Fruit fly (Drosophila melanogaster): ENCODE data around the gene CG3106.

Gene CG3106

dm6 chrX:9646022-9646421, 16.7 kb downstream of the CG3106 start (continued):
- peak; percentile 95 for TF ChIP-seq CG18476 (GFP tag; optimal IDR thresholded peaks at IDR 0.05)
- TF ChIP-seq HHEX (GFP tag; optimal IDR thresholded peaks at IDR 0.05), result peak; percentile 97
- peak; percentile 96 for TF ChIP-seq CG1529 (GFP tag; optimal IDR thresholded peaks at IDR 0.05)
- no peak for TF ChIP-seq fru (optimal IDR thresholded peaks at IDR 0.05)
- peak; percentile 95 for TF ChIP-seq CG3847 (GFP tag; IDR thresholded peaks at IDR 0.05)
- peak; percentile 21 for TF ChIP-seq gfzf (GFP tag; optimal IDR thresholded peaks at IDR 0.05)
- peak; percentile 94 for TF ChIP-seq nerfin-1 (tag; optimal IDR thresholded peaks at IDR 0.05)
- TF ChIP-seq Hmx (GFP tag; optimal IDR thresholded peaks at IDR 0.05), result peak; percentile 80
- peak; percentile 99 for TF ChIP-seq ken (GFP tag; IDR thresholded peaks at IDR 0.05)
- no peak for TF ChIP-seq zen2 (GFP tag; IDR thresholded peaks at IDR 0.05; ENCODE audit: partially characterized antibody)
- TF ChIP-seq CG12219 (GFP tag; optimal IDR thresholded peaks at IDR 0.05), result peak; percentile 96
- peak; percentile 91 for TF ChIP-seq CG33557 (GFP tag; optimal IDR thresholded peaks at IDR 0.05)
- TF ChIP-seq CG4424 (GFP tag; optimal IDR thresholded peaks at IDR 0.05), result peak; percentile 98
- TF ChIP-seq CG11696 (GFP tag; IDR thresholded peaks at IDR 0.05), result peak; percentile 86
- peak; percentile 98 for TF ChIP-seq CG12659 (GFP tag; optimal IDR thresholded peaks at IDR 0.05)
- peak; percentile 91 for TF ChIP-seq CG4328 (GFP tag; optimal IDR thresholded peaks at IDR 0.05)
- peak; percentile 92 for TF ChIP-seq Spps (tag; optimal IDR thresholded peaks at IDR 0.05)
- TF ChIP-seq grau (tag; optimal IDR thresholded peaks at IDR 0.05), result peak; percentile 94
- TF ChIP-seq br (optimal IDR thresholded peaks at IDR 0.05), result no peak
- peak; percentile 97 for TF ChIP-seq CG32772 (GFP tag; IDR thresholded peaks at IDR 0.05)
- peak; percentile 95 for TF ChIP-seq CG4854 (GFP tag; optimal IDR thresholded peaks at IDR 0.05)
- TF ChIP-seq pb (GFP tag; optimal IDR thresholded peaks at IDR 0.05), result peak; percentile 98
- TF ChIP-seq CG11093 (GFP tag; IDR thresholded peaks at IDR 0.05), result peak; percentile 95
- TF ChIP-seq phol (tag; optimal IDR thresholded peaks at IDR 0.05), result peak; percentile 94
- TF ChIP-seq gcm (GFP tag; optimal IDR thresholded peaks at IDR 0.05), result peak; percentile 97
- TF ChIP-seq CG12744 (GFP tag; optimal IDR thresholded peaks at IDR 0.05), result peak; percentile 94
- peak; percentile 93 for TF ChIP-seq CG7987 (GFP tag; optimal IDR thresholded peaks at IDR 0.05)
- peak; percentile 97 for TF ChIP-seq CG8089 (GFP tag; optimal IDR thresholded peaks at IDR 0.05)
- TF ChIP-seq CG9727 (GFP tag; optimal IDR thresholded peaks at IDR 0.05), result peak; percentile 95
- TF ChIP-seq disco-r (GFP tag; optimal IDR thresholded peaks at IDR 0.05), result peak; percentile 93
- TF ChIP-seq bcd (GFP tag; optimal IDR thresholded peaks at IDR 0.05), result peak; percentile 96
- TF ChIP-seq CG2875 (GFP tag; optimal IDR thresholded peaks at IDR 0.05), result peak; percentile 96
- TF ChIP-seq sna (GFP tag; IDR thresholded peaks at IDR 0.05; ENCODE audit: partially characterized antibody), result no peak
- TF ChIP-seq gem (tag; optimal IDR thresholded peaks at IDR 0.05), result peak; percentile 97
- peak; percentile 92 for TF ChIP-seq CG13775 (GFP tag; optimal IDR thresholded peaks at IDR 0.05)
- peak; percentile 91 for TF ChIP-seq Vsx1 (GFP tag; optimal IDR thresholded peaks at IDR 0.05)
- TF ChIP-seq CG11560 (tag; IDR thresholded peaks at IDR 0.05), result peak; percentile 86
- peak; percentile 98 for TF ChIP-seq CG17328 (GFP tag; IDR thresholded peaks at IDR 0.05)
- peak; percentile 90 for TF ChIP-seq CG3838 (GFP tag; optimal IDR thresholded peaks at IDR 0.05)
- peak; percentile 98 for TF ChIP-seq Six4 (GFP tag; optimal IDR thresholded peaks at IDR 0.05)
- peak; percentile 98 for TF ChIP-seq tin (GFP tag; optimal IDR thresholded peaks at IDR 0.05)
- TF ChIP-seq Adf1 (GFP tag; IDR thresholded peaks at IDR 0.05), result peak; percentile 97
- TF ChIP-seq repo (GFP tag; optimal IDR thresholded peaks at IDR 0.05), result peak; percentile 97
- peak; percentile 96 for TF ChIP-seq peb (GFP tag; IDR thresholded peaks at IDR 0.05)
- TF ChIP-seq CG10274 (GFP tag; optimal IDR thresholded peaks at IDR 0.05), result peak; percentile 90
- TF ChIP-seq CG4282 (GFP tag; optimal IDR thresholded peaks at IDR 0.05), result peak; percentile 92
- peak; percentile 88 for TF ChIP-seq CG15011 (GFP tag; optimal IDR thresholded peaks at IDR 0.05)
- TF ChIP-seq Lhr (GFP tag; optimal IDR thresholded peaks at IDR 0.05), result peak; percentile 84
- TF ChIP-seq CG10147 (GFP tag; optimal IDR thresholded peaks at IDR 0.05), result peak; percentile 91
- no peak for TF ChIP-seq Lpt (GFP tag; optimal IDR thresholded peaks at IDR 0.05)
- no peak for TF ChIP-seq Bgb (GFP tag; IDR thresholded peaks at IDR 0.05; ENCODE audit: partially characterized antibody)
- TF ChIP-seq Atf6 (GFP tag; IDR thresholded peaks at IDR 0.05), result peak; percentile 97
